Worm (Caenorhabditis elegans): ENCODE measurements around the gene K08H2.2.
"Not testable (repeated sequence)": the region's sequence is repeated elsewhere in the genome, so short reads cannot be mapped to it uniquely, and the experiment has no call there.

K08H2.2 gene

DNA sequence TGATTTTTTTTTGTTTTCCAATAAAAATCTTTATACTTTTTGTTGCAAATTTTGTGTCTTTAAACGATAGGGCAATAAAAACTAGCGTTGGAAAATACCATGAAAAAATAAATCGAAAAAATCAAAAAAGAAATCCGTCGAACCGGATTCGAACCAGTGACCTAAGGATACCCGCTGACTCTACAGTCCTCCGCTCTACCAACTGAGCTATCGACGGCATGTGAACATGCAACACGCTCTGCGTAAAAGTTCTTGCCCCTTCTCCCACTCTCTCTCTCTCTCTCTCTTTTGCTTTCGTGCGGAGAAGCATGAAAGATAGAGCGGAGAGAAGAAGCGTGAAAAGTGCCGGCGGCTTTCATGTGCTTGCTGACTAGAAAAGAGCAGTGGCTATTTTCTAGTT lies 29.8 kb upstream of the K08H2.2 start (continued):
- TF ChIP-seq Y48G9A.11 (GFP tag; IDR thresholded peaks at IDR 0.05) (peak; percentile 75), dve-1 (tag; optimal IDR thresholded peaks at IDR 0.05; ENCODE audit: insufficient read depth) (peak; percentile 70), attf-4 (tag; optimal IDR thresholded peaks at IDR 0.05) (no peak), mxl-2 (GFP tag; conservative IDR thresholded peaks at IDR 0.05) (peak; percentile 79; the same call in 1 of the 2 replicates), zfp-2 (tag; optimal IDR thresholded peaks at IDR 0.05) (no peak), hlh-11 (tag; optimal IDR thresholded peaks at IDR 0.05) (peak; percentile 41), vab-7 (GFP tag; IDR thresholded peaks at IDR 0.05) (peak; percentile 93), F10B5.3 (tag; optimal IDR thresholded peaks at IDR 0.05) (peak; percentile 53), spr-1 (tag; optimal IDR thresholded peaks at IDR 0.05) (peak; percentile 60), arid-1 (GFP tag; conservative IDR thresholded peaks at IDR 0.05) (peak; percentile 93), cey-2 (tag; optimal IDR thresholded peaks at IDR 0.05; ENCODE audit: borderline replicate concordance, insufficient read depth) (no peak), zip-11 (GFP tag; IDR thresholded peaks at IDR 0.05) (peak; percentile 65; the same call in 1 of the 2 replicates), F37D6.2 (tag; optimal IDR thresholded peaks at IDR 0.05) (peak; percentile 59)

DNA sequence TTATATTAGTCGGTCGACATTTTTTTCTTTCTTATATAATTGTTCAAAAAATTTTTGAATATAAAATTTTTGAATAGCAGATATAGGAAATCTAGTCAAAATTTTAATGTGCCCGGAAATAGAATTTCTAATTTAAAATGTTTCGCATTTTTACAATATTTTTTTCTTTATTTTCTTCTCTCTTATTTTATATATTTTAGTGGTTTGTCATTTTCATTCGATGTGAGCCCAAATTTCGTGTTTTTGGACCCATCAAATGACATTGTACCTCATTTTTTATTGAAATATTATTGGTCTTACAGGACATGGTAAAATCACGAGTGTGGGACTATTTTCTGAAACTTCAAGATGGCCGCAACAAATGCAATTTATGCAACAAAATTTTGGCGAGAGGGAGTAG lies 27.4 kb upstream of the K08H2.2 start, which contains the start of gene K09A11.1:
TSS of gene K09A11.1 (plus strand) at position 301 of the 400 bp plus-strand sequence.
- no peak for TF ChIP-seq lir-3 (tag; optimal IDR thresholded peaks at IDR 0.05)
- no peak for TF ChIP-seq arid-1 (GFP tag; conservative IDR thresholded peaks at IDR 0.05)
- TF ChIP-seq ztf-7 (tag; optimal IDR thresholded peaks at IDR 0.05): no peak
- TF ChIP-seq ceh-32 (tag; optimal IDR thresholded peaks at IDR 0.05; ENCODE audit: poor library complexity): no peak

DNA sequence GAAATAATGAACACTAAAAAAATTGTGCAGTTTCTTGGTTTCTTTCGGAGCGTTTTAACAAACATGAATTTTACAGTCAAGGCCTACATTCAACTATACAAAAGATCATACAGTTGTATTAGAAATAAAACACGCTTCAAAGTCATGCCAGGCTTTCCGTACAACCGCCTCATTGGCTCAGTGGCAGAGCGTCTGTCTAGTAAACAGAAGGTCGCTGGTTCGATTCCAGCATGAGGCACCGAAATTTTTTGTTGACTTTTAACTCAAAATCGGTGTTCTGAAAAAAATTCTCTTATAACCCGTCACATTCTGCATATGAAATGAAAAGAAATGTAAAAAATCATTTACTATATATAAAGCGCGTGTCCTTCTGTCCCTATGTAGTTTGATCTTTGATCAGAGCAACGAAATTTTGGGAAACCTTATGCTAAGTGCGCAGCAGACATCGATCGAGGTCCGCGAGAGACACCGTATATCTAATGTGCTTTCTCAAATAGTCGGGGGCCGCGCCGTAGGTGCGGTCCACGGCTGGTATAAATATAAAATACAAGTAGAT lies 26.3 kb upstream of the K08H2.2 start:
- TF ChIP-seq lim-7 (GFP tag; IDR thresholded peaks at IDR 0.05): peak; percentile 70
- TF ChIP-seq pqm-1 (tag; optimal IDR thresholded peaks at IDR 0.05): peak; percentile 4
- TF ChIP-seq dve-1 (tag; optimal IDR thresholded peaks at IDR 0.05; ENCODE audit: insufficient read depth): peak; percentile 59
- TF ChIP-seq mep-1 (tag; optimal IDR thresholded peaks at IDR 0.05): peak; percentile 6
- TF ChIP-seq lin-38 (GFP tag; IDR thresholded peaks at IDR 0.05): peak; percentile 62
- TF ChIP-seq mes-2 (tag; optimal IDR thresholded peaks at IDR 0.05; ENCODE audit: poor library complexity, severe bottlenecking): peak; percentile 49
- peak; percentile 13 for TF ChIP-seq hlh-11 (tag; optimal IDR thresholded peaks at IDR 0.05)
- 0 out of 2 replicates have a peak, but pooled peaks have one; percentile 33 for TF ChIP-seq arid-1 (GFP tag; conservative IDR thresholded peaks at IDR 0.05)
- TF ChIP-seq daf-16 (GFP tag; optimal IDR thresholded peaks at IDR 0.05): peak in 1 of 2 experiments; percentile 51
- peak; percentile 85 for TF ChIP-seq daf-16 (tag; optimal IDR thresholded peaks at IDR 0.05)
- TF ChIP-seq tra-1 (GFP tag; IDR thresholded peaks at IDR 0.05): peak; percentile 61; the same call in 1 of the 2 replicates
- TF ChIP-seq vab-7 (GFP tag; IDR thresholded peaks at IDR 0.05): peak; percentile 55; the same call in 1 of the 2 replicates
- TF ChIP-seq nhr-48 (tag; optimal IDR thresholded peaks at IDR 0.05): peak; percentile 27
- peak; percentile 64; the same call in 1 of the 2 replicates for TF ChIP-seq snpc-1.2 (GFP tag; IDR thresholded peaks at IDR 0.05)
- TF ChIP-seq lin-1 (GFP tag; IDR thresholded peaks at IDR 0.05): 0 out of 2 replicates have a peak, but pooled peaks have one; percentile 15
- TF ChIP-seq pha-4 (GFP tag; IDR thresholded peaks at IDR 0.05): peak; percentile 57; the same call in 1 of the 2 replicates
- not testable (repeated sequence) for TF ChIP-seq pha-4 (tag; optimal IDR thresholded peaks at IDR 0.05)
- TF ChIP-seq dmd-6 (GFP tag; IDR thresholded peaks at IDR 0.05): peak; percentile 46

DNA sequence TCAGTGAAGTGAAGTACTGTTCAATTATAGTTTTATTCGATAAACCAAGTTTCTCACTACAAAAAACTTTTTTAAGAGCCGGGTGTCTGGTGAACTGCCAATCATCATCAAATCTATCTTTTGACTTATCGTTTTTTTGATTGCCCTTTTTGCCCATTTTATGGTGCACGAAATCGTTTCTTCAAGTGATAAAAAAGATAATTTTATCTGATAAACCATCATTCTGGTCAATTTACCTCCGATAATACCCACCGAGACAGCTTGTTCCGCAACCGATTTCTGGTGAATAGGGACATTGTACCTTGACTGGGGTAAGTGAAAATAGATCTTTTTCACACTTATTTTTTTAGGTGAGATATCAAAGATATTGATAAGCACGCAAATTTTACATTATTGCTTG lies 22.8 kb upstream of the K08H2.2 start, which contains the start of gene K08H2.10:
TSS of gene K08H2.10 (plus strand) at position 230 of the 400 bp plus-strand sequence.
- TF ChIP-seq lin-38 (GFP tag; IDR thresholded peaks at IDR 0.05): no peak
- TF ChIP-seq dpl-1 (GFP tag; optimal IDR thresholded peaks at IDR 0.05): no peak
- TF ChIP-seq unc-39 (tag; optimal IDR thresholded peaks at IDR 0.05): no peak
- TF ChIP-seq vab-7 (GFP tag; IDR thresholded peaks at IDR 0.05): no peak
- TF ChIP-seq spr-1 (tag; optimal IDR thresholded peaks at IDR 0.05): no peak
- TF ChIP-seq dve-1 (tag; optimal IDR thresholded peaks at IDR 0.05; ENCODE audit: insufficient read depth): peak; percentile 55
- TF ChIP-seq mdl-1 (tag; optimal IDR thresholded peaks at IDR 0.05): no peak
- no peak for TF ChIP-seq hif-1 (tag; optimal IDR thresholded peaks at IDR 0.05)
- TF ChIP-seq nhr-11 (tag; optimal IDR thresholded peaks at IDR 0.05): no peak
- no peak for TF ChIP-seq mes-2 (tag; optimal IDR thresholded peaks at IDR 0.05; ENCODE audit: poor library complexity, severe bottlenecking)
- TF ChIP-seq php-3 (GFP tag; IDR thresholded peaks at IDR 0.05): peak; percentile 100
- TF ChIP-seq fos-1 (tag; optimal IDR thresholded peaks at IDR 0.05): no peak
- TF ChIP-seq zfp-3 (GFP tag; conservative IDR thresholded peaks at IDR 0.05): no peak
- peak in 1 of 2 experiments; percentile 28 for TF ChIP-seq daf-16 (GFP tag; optimal IDR thresholded peaks at IDR 0.05)
- TF ChIP-seq daf-16 (tag; optimal IDR thresholded peaks at IDR 0.05): peak; percentile 39
- peak; percentile 66 for TF ChIP-seq nhr-28 (tag; optimal IDR thresholded peaks at IDR 0.05)
- TF ChIP-seq snpc-4 (tag; optimal IDR thresholded peaks at IDR 0.05): no peak
- 0 out of 2 replicates have a peak, but pooled peaks have one; percentile 16 for TF ChIP-seq hmg-1.1 (GFP tag; IDR thresholded peaks at IDR 0.05)
- TF ChIP-seq daf-19 (GFP tag; conservative IDR thresholded peaks at IDR 0.05): no peak
- no peak for TF ChIP-seq snpc-1.2 (GFP tag; IDR thresholded peaks at IDR 0.05)
- no peak for TF ChIP-seq sdz-12 (GFP tag; optimal IDR thresholded peaks at IDR 0.05)

Measured in whole organism, L4 larva.